Fruit fly (Drosophila melanogaster): ENCODE results near the gene CG13473.

The CG13473 gene

DNA sequence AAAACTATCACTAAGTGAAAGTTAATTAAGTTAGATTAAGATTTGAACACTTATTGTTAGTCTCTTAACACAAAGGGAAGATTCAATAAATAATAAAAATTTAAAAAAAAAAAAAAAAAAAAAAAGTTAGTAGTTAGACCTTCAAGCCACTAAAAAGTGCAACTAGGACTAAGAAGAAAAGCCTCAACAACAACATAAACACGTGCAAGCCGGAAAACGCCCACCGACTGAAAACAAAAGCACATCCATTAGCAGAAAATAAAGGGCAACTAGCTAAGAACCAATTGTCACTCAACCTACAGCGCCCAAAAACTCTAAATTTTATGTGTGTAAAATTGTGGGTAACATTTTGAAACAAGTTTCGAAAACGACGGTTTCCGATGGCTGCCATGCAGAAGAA lies at the start of gene CG13473:
TSS of gene CG13473 (plus strand) at position 301 of the 400 bp plus-strand sequence.
- TF ChIP-seq CG13204 (GFP tag; optimal IDR thresholded peaks at IDR 0.05) (no peak), rn (GFP tag; IDR thresholded peaks at IDR 0.05) (no peak), CG8159 (tag; optimal IDR thresholded peaks at IDR 0.05) (no peak)

DNA sequence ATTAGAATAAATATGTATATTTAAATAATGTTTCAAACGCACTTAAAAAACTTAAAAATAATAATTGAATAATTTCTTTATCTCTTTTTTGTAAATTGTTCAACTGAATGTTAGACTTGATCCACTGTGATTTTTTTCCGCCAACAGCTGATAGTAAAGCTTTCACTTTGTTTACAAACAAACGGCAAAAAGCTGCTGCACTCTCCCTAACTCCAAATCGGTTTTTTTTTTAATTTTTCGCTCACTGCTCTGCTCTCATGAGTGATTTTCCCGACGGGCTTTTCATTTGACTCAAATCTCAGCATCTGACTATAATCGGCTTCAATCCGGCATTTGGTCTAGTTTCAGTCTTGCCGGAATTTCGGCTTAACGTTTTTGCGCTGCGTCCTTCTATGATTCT lies 47.1 kb upstream of the CG13473 start:
- TF ChIP-seq CG12605 (GFP tag; IDR thresholded peaks at IDR 0.05), result peak; percentile 79
- no peak for TF ChIP-seq CG8301 (tag; optimal IDR thresholded peaks at IDR 0.05)

DNA sequence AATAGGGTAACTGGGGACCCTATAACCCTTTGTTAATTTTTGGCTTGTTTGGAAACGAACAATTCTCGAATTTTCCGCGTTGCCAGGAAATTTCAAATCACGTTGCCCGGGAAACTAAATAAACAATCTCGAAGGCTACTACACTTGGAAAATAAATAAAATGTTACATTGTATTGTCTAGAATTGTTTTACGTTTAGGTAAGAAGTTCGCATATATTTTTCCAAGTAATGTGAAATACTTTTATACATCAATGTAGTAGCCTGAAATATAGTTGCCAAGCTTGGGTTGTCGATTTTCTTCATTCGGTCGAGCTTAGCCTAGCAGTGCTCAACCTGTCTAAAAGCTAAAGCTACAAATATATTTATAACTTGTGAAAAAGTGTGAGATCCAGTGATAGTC lies 44.1 kb upstream of the CG13473 start, which contains the start of gene Dnaaf6:
TSS of gene Dnaaf6 (plus strand) at position 301 of the 400 bp plus-strand sequence.
- TF ChIP-seq CG8301 (tag; optimal IDR thresholded peaks at IDR 0.05) (no peak), Pif1B (GFP tag; optimal IDR thresholded peaks at IDR 0.05) (no peak), Ets98B (GFP tag; IDR thresholded peaks at IDR 0.05) (no peak), CG8159 (tag; optimal IDR thresholded peaks at IDR 0.05) (no peak), rn (GFP tag; IDR thresholded peaks at IDR 0.05) (no peak), Pif1A (GFP tag; optimal IDR thresholded peaks at IDR 0.05) (no peak), CG12605 (GFP tag; IDR thresholded peaks at IDR 0.05) (no peak), CG15710 (tag; optimal IDR thresholded peaks at IDR 0.05) (no peak), CG32121 (GFP tag; IDR thresholded peaks at IDR 0.05) (no peak), CG9948 (tag; optimal IDR thresholded peaks at IDR 0.05) (no peak), gl (tag; optimal IDR thresholded peaks at IDR 0.05) (no peak), CG34367 (tag; optimal IDR thresholded peaks at IDR 0.05) (no peak), CG17806 (tag; optimal IDR thresholded peaks at IDR 0.05) (no peak)

dm6 chr3L:14686251-14686650 lies 42.3 kb upstream of the CG13473 start:
- TF ChIP-seq CG13204 (GFP tag; optimal IDR thresholded peaks at IDR 0.05), result no peak
- TF ChIP-seq D1 (tag; optimal IDR thresholded peaks at IDR 0.05), result no peak
- no peak for TF ChIP-seq CG8301 (tag; optimal IDR thresholded peaks at IDR 0.05)
- no peak for TF ChIP-seq CG10348 (GFP tag; IDR thresholded peaks at IDR 0.05)
- TF ChIP-seq CG32121 (GFP tag; IDR thresholded peaks at IDR 0.05), result no peak

DNA sequence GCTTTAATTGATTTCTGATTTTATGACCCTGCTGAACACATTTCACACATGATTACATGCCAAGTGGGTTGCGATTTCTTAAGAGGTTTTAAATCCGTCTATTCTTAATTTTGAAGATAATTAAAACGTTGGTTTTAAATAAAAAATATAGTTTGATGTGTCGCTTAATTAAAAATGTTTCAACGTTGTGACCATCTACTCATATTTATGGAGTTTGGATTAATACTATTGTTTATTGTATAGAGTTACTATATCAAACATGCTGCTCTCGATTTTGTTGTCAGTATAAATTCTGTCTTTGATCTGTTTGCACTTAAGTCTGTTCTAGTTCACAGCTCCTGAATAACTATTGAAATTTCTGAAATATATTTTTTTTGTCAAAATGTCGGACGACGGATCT lies 37.5 kb upstream of the CG13473 start, which contains the start of gene gdrd:
TSS of gene gdrd (plus strand) at position 301 of the 400 bp plus-strand sequence.
- TF ChIP-seq CG17806 (tag; optimal IDR thresholded peaks at IDR 0.05) (no peak), Ets98B (GFP tag; IDR thresholded peaks at IDR 0.05) (no peak), CG15710 (tag; optimal IDR thresholded peaks at IDR 0.05) (no peak), gl (tag; optimal IDR thresholded peaks at IDR 0.05) (no peak), CG14655 (GFP tag; optimal IDR thresholded peaks at IDR 0.05) (no peak), Snoo (tag; optimal IDR thresholded peaks at IDR 0.05) (no peak), CG8301 (tag; optimal IDR thresholded peaks at IDR 0.05) (no peak), CG9948 (tag; optimal IDR thresholded peaks at IDR 0.05) (no peak), rn (GFP tag; IDR thresholded peaks at IDR 0.05) (no peak), CG34367 (tag; optimal IDR thresholded peaks at IDR 0.05) (no peak), Pif1A (GFP tag; optimal IDR thresholded peaks at IDR 0.05) (no peak)

DNA sequence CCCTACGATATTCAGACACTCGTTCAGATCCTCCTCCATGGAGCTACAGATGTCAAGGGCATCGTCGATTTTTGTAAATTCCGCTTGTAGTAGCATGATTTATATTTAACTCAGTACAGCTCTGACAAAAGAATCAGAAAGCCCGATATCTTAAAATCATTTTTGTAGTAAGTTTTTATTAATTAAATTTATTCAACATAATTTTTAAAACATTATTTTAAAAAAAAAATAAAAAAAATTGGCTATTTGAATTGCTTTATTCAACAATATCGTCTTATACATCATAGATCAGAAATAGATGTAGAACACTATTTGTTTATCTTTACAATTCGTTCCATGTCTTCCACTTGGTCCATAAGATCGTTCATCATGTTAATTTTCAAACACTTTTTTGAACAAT lies 31.6 kb upstream of the CG13473 start, which contains the start of gene CG13474:
TSS of gene CG13474 (minus strand) at position 101 of the 400 bp plus-strand sequence.
- no peak for TF ChIP-seq CG32121 (GFP tag; IDR thresholded peaks at IDR 0.05)
- no peak for TF ChIP-seq CG4496 (GFP tag; IDR thresholded peaks at IDR 0.05)
- no peak for TF ChIP-seq D1 (tag; optimal IDR thresholded peaks at IDR 0.05)
- TF ChIP-seq CG8301 (tag; optimal IDR thresholded peaks at IDR 0.05), result no peak
- TF ChIP-seq Ets98B (GFP tag; IDR thresholded peaks at IDR 0.05), result no peak
- TF ChIP-seq Pif1B (GFP tag; optimal IDR thresholded peaks at IDR 0.05), result no peak
- TF ChIP-seq CG10348 (GFP tag; IDR thresholded peaks at IDR 0.05), result no peak

DNA sequence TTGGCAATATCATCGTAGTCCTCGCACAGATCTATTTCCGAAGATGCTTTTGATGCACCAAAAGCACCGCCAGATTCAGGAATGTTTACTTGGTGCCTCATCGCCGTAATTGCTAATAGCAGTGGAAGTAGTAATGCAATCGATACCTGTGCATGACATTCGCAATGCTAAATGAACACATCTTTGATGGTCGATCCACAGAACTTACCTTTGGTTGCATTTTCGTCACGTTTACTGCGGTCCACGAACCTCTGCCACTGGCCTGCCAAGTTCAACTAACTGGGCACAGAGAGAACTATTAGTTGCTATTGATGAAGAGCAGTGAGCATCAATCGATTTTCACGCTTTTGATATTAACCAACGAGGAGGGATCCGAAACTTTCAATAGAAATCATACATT lies 27.0 kb upstream of the CG13473 start, which contains the start of gene CG17177:
TSS of gene CG17177 (minus strand) at position 101 of the 400 bp plus-strand sequence.
- TF ChIP-seq CG14655 (GFP tag; optimal IDR thresholded peaks at IDR 0.05) (no peak), CG34367 (tag; optimal IDR thresholded peaks at IDR 0.05) (no peak), CG10348 (GFP tag; IDR thresholded peaks at IDR 0.05) (no peak), CG12605 (GFP tag; IDR thresholded peaks at IDR 0.05) (no peak), gl (tag; optimal IDR thresholded peaks at IDR 0.05) (no peak), CG8159 (tag; optimal IDR thresholded peaks at IDR 0.05) (no peak), fd96Ca (GFP tag; IDR thresholded peaks at IDR 0.05) (no peak), D1 (tag; optimal IDR thresholded peaks at IDR 0.05) (no peak), CG15710 (tag; optimal IDR thresholded peaks at IDR 0.05) (no peak), EcR (GFP tag; optimal IDR thresholded peaks at IDR 0.05) (no peak), Snoo (tag; optimal IDR thresholded peaks at IDR 0.05) (no peak), Pif1A (GFP tag; optimal IDR thresholded peaks at IDR 0.05) (no peak)

DNA sequence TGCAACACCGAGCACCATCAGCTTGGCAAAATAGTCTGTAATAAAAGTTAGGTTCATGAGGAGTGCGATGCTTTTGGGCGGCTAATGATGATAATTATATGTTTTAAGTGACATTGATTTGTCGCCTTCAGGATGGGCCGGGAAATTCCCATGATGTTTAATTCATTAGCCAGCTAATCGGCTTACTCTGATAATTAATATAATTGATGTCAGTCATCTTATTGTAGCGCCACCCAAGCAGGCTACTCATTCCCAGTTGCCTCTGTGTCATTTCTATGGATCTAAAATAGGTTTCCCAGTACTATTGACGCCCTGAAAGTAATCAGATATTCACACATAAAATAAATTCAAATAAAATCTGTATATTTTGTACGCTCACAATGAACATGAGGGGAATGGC lies 23.4 kb upstream of the CG13473 start, which contains the start of gene CG13476:
TSS of gene CG13476 (plus strand) at position 301 of the 400 bp plus-strand sequence.
- no peak for TF ChIP-seq CG8301 (tag; optimal IDR thresholded peaks at IDR 0.05)
- TF ChIP-seq CG32121 (GFP tag; IDR thresholded peaks at IDR 0.05), result no peak
- TF ChIP-seq D1 (tag; optimal IDR thresholded peaks at IDR 0.05), result no peak

Data from whole organism, pupa.